Fruit fly (Drosophila melanogaster) whole organism, adult: Measurements from ENCODE around the gene CG3726.

Experiments
- CG11617 ChIP-seq: fragments of 200-800 bp; sonication (Bioruptor generic); optimal IDR thresholded peaks from 2 replicates; lab custom pipeline; 2017; ENCODE audit warnings: mild to moderate bottlenecking, missing biosample characterization, missing genetic modification reagents, missing genetic modification characterization
- CG12768 ChIP-seq: fragments of 200-800 bp; sonication (Bioruptor generic); optimal IDR thresholded peaks from 2 replicates; lab custom pipeline; 2017; ENCODE audit warnings: missing biosample characterization, missing genetic modification characterization, mild to moderate bottlenecking, moderate library complexity, missing genetic modification reagents
- CG14711 ChIP-seq: fragments of 200-800 bp; sonication (Bioruptor generic); optimal IDR thresholded peaks from 2 replicates; lab custom pipeline; 2018; ENCODE audit warnings: missing biosample characterization, mild to moderate bottlenecking, missing genetic modification characterization, moderate library complexity
- CG1620 ChIP-seq: fragments of 200-800 bp; sonication (Bioruptor generic); optimal IDR thresholded peaks from 2 replicates; lab custom pipeline; 2016; ENCODE audit warnings: missing biosample characterization, missing genetic modification characterization
- CG33017 ChIP-seq: fragments of 200-800 bp; sonication (Bioruptor generic); optimal IDR thresholded peaks from 2 replicates; lab custom pipeline; 2018; ENCODE audit warnings: missing biosample characterization, mild to moderate bottlenecking, missing genetic modification characterization, moderate library complexity
- CG5204 ChIP-seq: fragments of 200-800 bp; sonication (Bioruptor generic); optimal IDR thresholded peaks from 2 replicates; lab custom pipeline; 2016; ENCODE audit warnings: missing biosample characterization, missing genetic modification characterization
- CG7045 ChIP-seq: fragments of 200-800 bp; sonication (Bioruptor generic); optimal IDR thresholded peaks from 2 replicates; lab custom pipeline; 2017; ENCODE audit warnings: missing biosample characterization, mild to moderate bottlenecking, missing genetic modification characterization
- CG7101 ChIP-seq: fragments of 200-800 bp; sonication (Bioruptor generic); optimal IDR thresholded peaks from 2 replicates; lab custom pipeline; 2018; ENCODE audit warnings: missing biosample characterization, mild to moderate bottlenecking, missing genetic modification characterization, moderate library complexity
- Clk ChIP-seq: fragments of 200-800 bp; sonication (Bioruptor generic); optimal IDR thresholded peaks from 2 replicates; lab custom pipeline; 2017; ENCODE audit warnings: missing biosample characterization, missing genetic modification characterization
- Crg-1 ChIP-seq: fragments of 200-800 bp; sonication (Bioruptor generic); optimal IDR thresholded peaks from 2 replicates; lab custom pipeline; 2016; ENCODE audit warnings: missing biosample characterization, missing genetic modification characterization
- Hr96 ChIP-seq: fragments of 200-800 bp; sonication (Bioruptor generic); optimal IDR thresholded peaks from 2 replicates; lab custom pipeline; 2016; ENCODE audit warnings: missing biosample characterization, missing genetic modification characterization
- Mnt ChIP-seq: fragments of 200-800 bp; sonication (Bioruptor generic); optimal IDR thresholded peaks from 2 replicates; lab custom pipeline; 2016; ENCODE audit warnings: missing biosample characterization, mild to moderate bottlenecking, missing genetic modification characterization
- bab1 ChIP-seq: fragments of 200-800 bp; sonication (Bioruptor generic); optimal IDR thresholded peaks from 3 replicates; lab custom pipeline; 2019; ENCODE audit warnings: missing biosample characterization, mild to moderate bottlenecking, missing genetic modification characterization, moderate library complexity
- cic ChIP-seq: fragments of 200-800 bp; sonication (Bioruptor generic); optimal IDR thresholded peaks from 2 replicates; lab custom pipeline; 2017; ENCODE audit warnings: missing biosample characterization, mild to moderate bottlenecking, missing genetic modification characterization, moderate library complexity
- cnc ChIP-seq, 2 experiments: fragments of >200 bp; optimal IDR thresholded peaks; 2 replicates each; lab custom pipeline; 2017
- kay ChIP-seq: fragments of 200-800 bp; sonication (Bioruptor generic); peaks from one replicate; lab custom pipeline; 2016; ENCODE audit warnings: missing biosample characterization, missing genetic modification characterization, borderline replicate concordance
- ovo ChIP-seq: fragments of 200-800 bp; sonication (Bioruptor generic); optimal IDR thresholded peaks from 2 replicates; lab custom pipeline; 2016; ENCODE audit warnings: missing biosample characterization, missing genetic modification characterization
- pad ChIP-seq: fragments of 200-800 bp; sonication (Bioruptor generic); optimal IDR thresholded peaks from 3 replicates; lab custom pipeline; 2017; ENCODE audit warnings: missing biosample characterization, missing genetic modification characterization, mild to moderate bottlenecking, moderate library complexity, missing genetic modification reagents
- tj ChIP-seq: fragments of 200-800 bp; sonication (Bioruptor generic); optimal IDR thresholded peaks from 3 replicates; lab custom pipeline; 2017; ENCODE audit warnings: missing biosample characterization, mild to moderate bottlenecking, missing genetic modification characterization, moderate library complexity
- toe ChIP-seq: fragments of 200-800 bp; sonication (Bioruptor generic); optimal IDR thresholded peaks from 2 replicates; lab custom pipeline; 2016; ENCODE audit warnings: missing biosample characterization, missing genetic modification characterization

Gene CG3726

dm6 chrX:5886764-5887555, 29.9 kb upstream of the CG3726 start:
- TF ChIP-seq Mnt (GFP tag; lab: Kevin White, UChicago) (peak; percentile 12), CG1620 (no peak), CG33017 (no peak), Crg-1 (GFP tag; lab: Kevin White, UChicago) (no peak), pad (GFP tag; lab: Kevin White, UChicago) (peak; percentile 63), Clk (GFP tag; lab: Kevin White, UChicago) (no peak), CG11617 (GFP tag; lab: Kevin White, UChicago) (no peak), ovo (GFP tag; lab: Kevin White, UChicago) (no peak), bab1 (GFP tag; lab: Kevin White, UChicago) (peak; percentile 43), CG5204 (no peak), CG7101 (tag; lab: Kevin White, UChicago) (no peak), tj (GFP tag; lab: Kevin White, UChicago) (peak; percentile 99), CG14711 (no peak), cnc (optimal IDR thresholded peaks at IDR 0.05; lab: Kevin White, UChicago) (no peak)

dm6 chrX:5888260-5888659, 28.6 kb upstream of the CG3726 start:
- no peak for TF ChIP-seq CG5204
- no peak for TF ChIP-seq Crg-1 (GFP tag; lab: Kevin White, UChicago)
- no peak for TF ChIP-seq toe (GFP tag; lab: Kevin White, UChicago)
- no peak for TF ChIP-seq ovo (GFP tag; lab: Kevin White, UChicago)
- TF ChIP-seq cnc (optimal IDR thresholded peaks at IDR 0.05; lab: Kevin White, UChicago), result no peak
- no peak for TF ChIP-seq kay (GFP tag; lab: Kevin White, UChicago)
- TF ChIP-seq CG7101 (tag; lab: Kevin White, UChicago), result no peak
- no peak for TF ChIP-seq CG7045 (GFP tag; lab: Kevin White, UChicago)
- TF ChIP-seq Hr96 (GFP tag; lab: Kevin White, UChicago), result no peak
- no peak for TF ChIP-seq bab1 (GFP tag; lab: Kevin White, UChicago)

dm6 chrX:5888933-5889332, 28.0 kb upstream of the CG3726 start:
- no peak for TF ChIP-seq kay (GFP tag; lab: Kevin White, UChicago)
- no peak for TF ChIP-seq ovo (GFP tag; lab: Kevin White, UChicago)
- no peak for TF ChIP-seq Clk (GFP tag; lab: Kevin White, UChicago)
- no peak for TF ChIP-seq CG7101 (tag; lab: Kevin White, UChicago)
- no peak for TF ChIP-seq CG33017
- no peak for TF ChIP-seq CG5204
- TF ChIP-seq CG11617 (GFP tag; lab: Kevin White, UChicago), result no peak
- TF ChIP-seq tj (GFP tag; lab: Kevin White, UChicago), result no peak
- no peak for TF ChIP-seq CG12768
- no peak for TF ChIP-seq Crg-1 (GFP tag; lab: Kevin White, UChicago)
- TF ChIP-seq CG7045 (GFP tag; lab: Kevin White, UChicago), result no peak
- TF ChIP-seq bab1 (GFP tag; lab: Kevin White, UChicago), result no peak
- no peak for TF ChIP-seq Mnt (GFP tag; lab: Kevin White, UChicago)
- TF ChIP-seq CG1620, result no peak
- TF ChIP-seq CG14711, result no peak
- TF ChIP-seq cnc (optimal IDR thresholded peaks at IDR 0.05; lab: Kevin White, UChicago), result no peak
- no peak for TF ChIP-seq Hr96 (GFP tag; lab: Kevin White, UChicago)

- TF ChIP-seq CG7045 (GFP tag; lab: Kevin White, UChicago) (no peak), cnc (optimal IDR thresholded peaks at IDR 0.05; lab: Kevin White, UChicago) (no peak), CG12768 (no peak), pad (GFP tag; lab: Kevin White, UChicago) (peak; percentile 13), bab1 (GFP tag; lab: Kevin White, UChicago) (peak; percentile 67), kay (GFP tag; lab: Kevin White, UChicago) (no peak), CG7101 (tag; lab: Kevin White, UChicago) (peak; percentile 54), CG14711 (peak; percentile 68)
Observed at dm6 chrX:5891666-5892444, 25.0 kb upstream of the CG3726 start.

dm6 chrX:5892512-5892911, 24.4 kb upstream of the CG3726 start:
- TF ChIP-seq CG7045 (GFP tag; lab: Kevin White, UChicago), result no peak
- peak; percentile 61 for TF ChIP-seq kay (GFP tag; lab: Kevin White, UChicago)

- TF ChIP-seq cic (GFP tag; lab: Kevin White, UChicago) (peak; percentile 42), toe (GFP tag; lab: Kevin White, UChicago) (no peak)
Observed at dm6 chrX:5893165-5893564, 23.7 kb upstream of the CG3726 start.
